Worm (Caenorhabditis elegans) whole organism, L2 larva: ENCODE measurements around the gene arrd-10.

Experiments used
- ama-1 ChIP-seq: fragments of 150-350 bp; optimal IDR thresholded peaks from 2 replicates; lab custom pipeline; 2018; ENCODE audit warnings: inconsistent platforms
- blmp-1 ChIP-seq: sonication (generic microtip); optimal IDR thresholded peaks from 2 replicates; lab custom pipeline; 2017; ENCODE audit warnings: missing genetic modification characterization, mild to moderate bottlenecking, missing compliant biosample characterization, antibody characterized with exemption, moderate library complexity; ENCODE audit not compliant: insufficient read depth
- ceh-82 ChIP-seq: fragments of 150-350 bp; optimal IDR thresholded peaks from 2 replicates; lab custom pipeline; 2014; ENCODE audit warnings: missing biosample characterization, missing genetic modification characterization
- elt-1 ChIP-seq: fragments of 150-350 bp; optimal IDR thresholded peaks from 2 replicates; lab custom pipeline; 2014; ENCODE audit warnings: missing biosample characterization, missing genetic modification characterization
- elt-3 ChIP-seq: sonication (generic microtip); optimal IDR thresholded peaks from 2 replicates; lab custom pipeline; 2017; ENCODE audit warnings: missing biosample characterization, missing genetic modification characterization
- fos-1 ChIP-seq: fragments of 150-350 bp; optimal IDR thresholded peaks from 2 replicates; lab custom pipeline; 2014; ENCODE audit warnings: missing biosample characterization, missing genetic modification characterization
- unc-55 ChIP-seq: fragments of 150-350 bp; sonication (generic microtip); optimal IDR thresholded peaks from 3 replicates; lab custom pipeline; 2014; ENCODE audit warnings: missing biosample characterization, missing genetic modification reagents, missing genetic modification characterization

- TF ChIP-seq ceh-82 (tag; lab: Kevin White, UChicago) (no peak), fos-1 (tag; lab: Kevin White, UChicago) (no peak), unc-55 (GFP tag; lab: Kevin White, UChicago) (no peak), elt-3 (tag; lab: Kevin White, UChicago) (no peak), blmp-1 (tag; lab: Kevin White, UChicago) (peak; percentile 30), ama-1 (no peak), elt-1 (tag; lab: Kevin White, UChicago) (no peak)
Measured at ce11 chrII:12961743-12962142, 21.8 kb downstream of the arrd-10 start.
